Worm (Caenorhabditis elegans) whole organism, late embryonic: ENCODE data around the gene ceh-100.

Source experiments
- Y22D7AL.16 ChIP-seq: sonication (generic microtip); optimal IDR thresholded peaks from 2 replicates; lab custom pipeline; 2016; ENCODE audit warnings: missing genetic modification characterization, missing compliant biosample characterization
- ama-1 ChIP-seq: fragments of 150-350 bp; optimal IDR thresholded peaks from 2 replicates; lab custom pipeline; 2014
- ceh-14 ChIP-seq: sonication (generic microtip); optimal IDR thresholded peaks from 2 replicates; lab custom pipeline; 2016; ENCODE audit warnings: missing genotype, missing genetic modification characterization, missing compliant biosample characterization
- ceh-18 ChIP-seq: sonication (generic microtip); optimal IDR thresholded peaks from 2 replicates; lab custom pipeline; 2016; ENCODE audit warnings: missing genetic modification characterization, missing compliant biosample characterization
- ceh-19 ChIP-seq: fragments of 200-800 bp; sonication (Bioruptor generic); optimal IDR thresholded peaks from 2 replicates; lab custom pipeline; 2018; ENCODE audit warnings: mild to moderate bottlenecking, missing genetic modification characterization, missing compliant biosample characterization
- ceh-31 ChIP-seq: sonication (generic microtip); optimal IDR thresholded peaks from 2 replicates; lab custom pipeline; 2016; ENCODE audit warnings: missing genetic modification characterization, missing compliant biosample characterization
- ceh-45 ChIP-seq: fragments of 200-800 bp; sonication (Bioruptor generic); IDR thresholded peaks from 2 replicates; pipeline ENCODE4 v1.3.6; 2022; ENCODE audit warnings: missing genetic modification reagents, missing genetic modification characterization, missing compliant biosample characterization
- ceh-48 ChIP-seq: sonication (generic microtip); optimal IDR thresholded peaks from 2 replicates; lab custom pipeline; 2016; ENCODE audit warnings: missing genetic modification characterization, inconsistent platforms, missing compliant biosample characterization
- ceh-9 ChIP-seq: sonication (generic microtip); optimal IDR thresholded peaks from 2 replicates; lab custom pipeline; 2016; ENCODE audit warnings: mild to moderate bottlenecking, missing genetic modification characterization, inconsistent platforms, missing compliant biosample characterization
- che-1 ChIP-seq: sonication (generic microtip); optimal IDR thresholded peaks from 2 replicates; lab custom pipeline; 2016; ENCODE audit warnings: mild to moderate bottlenecking, missing genetic modification characterization, missing compliant biosample characterization
- dmd-4 ChIP-seq: sonication (generic microtip); optimal IDR thresholded peaks from 2 replicates; lab custom pipeline; 2016; ENCODE audit warnings: borderline replicate concordance, missing genetic modification characterization, missing compliant biosample characterization
- dve-1 ChIP-seq: sonication (generic microtip); optimal IDR thresholded peaks from 2 replicates; lab custom pipeline; 2017; ENCODE audit warnings: antibody characterized with exemption, mild to moderate bottlenecking, missing genetic modification characterization, missing compliant biosample characterization
- elt-2 ChIP-seq: sonication (generic microtip); optimal IDR thresholded peaks from 2 replicates; lab custom pipeline; 2016; ENCODE audit warnings: missing genetic modification reagents, missing genetic modification characterization, missing compliant biosample characterization
- elt-4 ChIP-seq: sonication (generic microtip); optimal IDR thresholded peaks from 2 replicates; lab custom pipeline; 2016; ENCODE audit warnings: missing genetic modification characterization, missing compliant biosample characterization
- eyg-1 ChIP-seq: sonication (generic microtip); optimal IDR thresholded peaks from 2 replicates; lab custom pipeline; 2016; ENCODE audit warnings: missing genotype, missing genetic modification characterization, missing compliant biosample characterization
- fkh-10 ChIP-seq: fragments of 150-350 bp; optimal IDR thresholded peaks from 2 replicates; lab custom pipeline; 2014; ENCODE audit warnings: missing biosample characterization, missing genetic modification reagents, missing genetic modification characterization
- fkh-6 ChIP-seq: sonication (generic microtip); optimal IDR thresholded peaks from 2 replicates; lab custom pipeline; 2016; ENCODE audit warnings: missing genetic modification characterization, missing compliant biosample characterization
- hlh-6 ChIP-seq: sonication (generic microtip); optimal IDR thresholded peaks from 2 replicates; lab custom pipeline; 2016; ENCODE audit warnings: missing genotype, missing genetic modification characterization, missing compliant biosample characterization
- hlh-8 ChIP-seq: sonication (generic microtip); optimal IDR thresholded peaks from 2 replicates; lab custom pipeline; 2016; ENCODE audit warnings: missing genotype, missing genetic modification characterization, missing compliant biosample characterization
- lim-6 ChIP-seq: sonication (generic microtip); optimal IDR thresholded peaks from 2 replicates; lab custom pipeline; 2016; ENCODE audit warnings: missing genetic modification characterization, missing compliant biosample characterization
- lin-11 ChIP-seq: fragments of 200-800 bp; sonication (Bioruptor generic); optimal IDR thresholded peaks from 2 replicates; lab custom pipeline; 2018; ENCODE audit warnings: mild to moderate bottlenecking, missing genetic modification characterization, missing compliant biosample characterization
- madf-2 ChIP-seq: sonication (generic microtip); optimal IDR thresholded peaks from 2 replicates; lab custom pipeline; 2017; ENCODE audit warnings: missing genetic modification characterization, missing compliant biosample characterization
- nfya-1 ChIP-seq: sonication (generic microtip); optimal IDR thresholded peaks from 2 replicates; lab custom pipeline; 2017; ENCODE audit warnings: missing genetic modification characterization, mild to moderate bottlenecking, missing compliant biosample characterization, antibody characterized with exemption, moderate library complexity
- odd-2 ChIP-seq: sonication (generic microtip); optimal IDR thresholded peaks from 2 replicates; lab custom pipeline; 2017; ENCODE audit warnings: antibody characterized with exemption, mild to moderate bottlenecking, missing genetic modification characterization, missing compliant biosample characterization
- pag-3 ChIP-seq: sonication (generic microtip); optimal IDR thresholded peaks from 2 replicates; lab custom pipeline; 2016; ENCODE audit warnings: missing compliant biosample characterization, missing genetic modification characterization, borderline replicate concordance
- pat-9 ChIP-seq: fragments of 200-800 bp; sonication (Bioruptor generic); optimal IDR thresholded peaks from 2 replicates; lab custom pipeline; 2018; ENCODE audit warnings: mild to moderate bottlenecking, missing genetic modification characterization, moderate library complexity, missing compliant biosample characterization
- pax-1 ChIP-seq: fragments of 150-350 bp; optimal IDR thresholded peaks from 2 replicates; lab custom pipeline; 2014; ENCODE audit warnings: missing biosample characterization, missing genetic modification characterization
- pha-2 ChIP-seq: sonication (generic microtip); optimal IDR thresholded peaks from 2 replicates; lab custom pipeline; 2017; ENCODE audit warnings: mild to moderate bottlenecking, missing genetic modification characterization, missing compliant biosample characterization
- pha-4 ChIP-seq: fragments of 150-350 bp; optimal IDR thresholded peaks from 2 replicates; lab custom pipeline; 2018; ENCODE audit warnings: missing biosample characterization, missing genetic modification reagents, missing genetic modification characterization
- pros-1 ChIP-seq: fragments of 150-350 bp; optimal IDR thresholded peaks from 2 replicates; lab custom pipeline; 2014; ENCODE audit warnings: missing biosample characterization, missing genetic modification reagents, missing genetic modification characterization
- sox-4 ChIP-seq: sonication (generic microtip); optimal IDR thresholded peaks from 2 replicates; lab custom pipeline; 2017; ENCODE audit warnings: mild to moderate bottlenecking, missing genetic modification characterization, inconsistent platforms, missing compliant biosample characterization
- syd-9 ChIP-seq: sonication (generic microtip); optimal IDR thresholded peaks from 2 replicates; lab custom pipeline; 2016; ENCODE audit warnings: mild to moderate bottlenecking, missing genetic modification characterization, moderate library complexity, missing compliant biosample characterization
- tbx-7 ChIP-seq: sonication (generic microtip); optimal IDR thresholded peaks from 2 replicates; lab custom pipeline; 2016; ENCODE audit warnings: missing genotype, missing genetic modification characterization, missing compliant biosample characterization
- unc-86 ChIP-seq: sonication (generic microtip); optimal IDR thresholded peaks from 2 replicates; lab custom pipeline; 2016; ENCODE audit warnings: missing genetic modification characterization, missing compliant biosample characterization
- zip-5 ChIP-seq: sonication (generic microtip); optimal IDR thresholded peaks from 2 replicates; lab custom pipeline; 2016; ENCODE audit warnings: missing genetic modification characterization, missing compliant biosample characterization
- ztf-16 ChIP-seq: sonication (generic microtip); optimal IDR thresholded peaks from 2 replicates; lab custom pipeline; 2017; ENCODE audit warnings: missing genetic modification characterization, missing compliant biosample characterization

ceh-100 gene

DNA sequence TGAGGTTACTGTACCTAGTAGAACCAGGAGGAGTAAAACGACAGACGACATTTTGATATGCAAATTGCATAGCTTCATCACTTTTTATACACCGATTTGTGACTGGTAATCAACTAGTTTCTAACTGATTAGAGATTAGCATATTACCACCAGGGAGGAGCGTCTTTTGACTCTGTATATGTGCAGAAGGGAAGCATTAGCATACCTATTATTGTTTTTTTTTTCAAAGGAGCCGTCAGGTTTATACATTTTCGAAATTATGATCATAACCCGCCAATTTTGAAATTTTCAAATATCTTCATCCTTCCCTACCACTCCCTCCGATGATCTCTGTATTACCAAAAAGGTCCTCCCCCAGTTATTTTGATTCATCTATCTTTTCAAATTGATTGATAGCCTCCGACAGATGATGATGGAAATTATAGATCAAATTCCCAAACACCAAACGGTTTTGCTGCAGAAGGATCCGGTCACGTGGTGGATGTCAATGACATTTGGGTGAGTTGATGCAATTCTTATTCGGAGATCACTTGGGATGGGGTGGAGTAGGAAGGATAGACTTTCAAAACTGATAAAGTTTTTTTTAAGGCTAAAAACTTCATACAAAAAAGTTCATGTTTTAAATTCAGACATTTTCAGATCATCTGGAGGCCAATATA, 18.6 kb upstream of the ceh-100 start, which contains the start of gene nspe-8:
Gene nspe-8, minus strand, starts transcription at position 51 of the 659 bp plus-strand sequence.
- TF ChIP-seq dmd-4 (tag; lab: Kevin White, UChicago): no peak
- TF ChIP-seq syd-9: no peak
- TF ChIP-seq ceh-9 (tag; lab: Kevin White, UChicago): no peak
- no peak for TF ChIP-seq unc-86 (tag; lab: Kevin White, UChicago)
- TF ChIP-seq ceh-48 (tag; lab: Kevin White, UChicago): no peak
- TF ChIP-seq odd-2 (tag; lab: Kevin White, UChicago): no peak
- no peak for TF ChIP-seq fkh-6
- no peak for TF ChIP-seq ceh-18 (tag; lab: Kevin White, UChicago)
- no peak for TF ChIP-seq nfya-1 (tag; lab: Kevin White, UChicago)
- TF ChIP-seq hlh-6: no peak
- no peak for TF ChIP-seq madf-2 (tag; lab: Kevin White, UChicago)
- no peak for TF ChIP-seq fkh-10 (GFP tag; lab: Kevin White, UChicago)
- TF ChIP-seq pat-9 (tag; lab: Kevin White, UChicago): no peak
- TF ChIP-seq elt-2: no peak
- no peak for TF ChIP-seq che-1
- TF ChIP-seq Y22D7AL.16 (tag; lab: Kevin White, UChicago): no peak
- no peak for TF ChIP-seq pha-4 (tag; lab: Kevin White, UChicago)
- no peak for TF ChIP-seq lin-11 (tag; lab: Kevin White, UChicago)
- TF ChIP-seq zip-5 (tag; lab: Kevin White, UChicago): no peak

DNA sequence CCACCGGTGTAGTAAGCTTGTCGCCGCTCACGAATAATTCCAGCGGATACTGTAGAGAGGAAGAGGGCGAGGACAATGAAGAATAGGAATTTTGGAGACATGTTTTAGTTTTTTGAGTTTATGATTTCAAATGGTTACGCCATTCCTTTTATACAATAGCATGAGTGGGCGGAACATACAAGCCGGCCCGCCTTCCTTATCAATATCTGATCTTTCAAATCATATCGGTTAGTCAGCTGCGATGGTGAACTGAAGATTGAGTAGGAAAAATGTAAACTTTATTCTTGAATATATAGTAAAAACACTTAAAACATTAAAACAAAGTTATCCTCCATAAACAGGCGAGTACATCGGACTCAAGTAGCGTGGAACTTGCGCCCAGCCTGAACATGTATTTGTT, 17.3 kb upstream of the ceh-100 start, which contains the start of gene nspe-1:
Gene nspe-1, minus strand, starts transcription at position 101 of the 400 bp plus-strand sequence.
- no peak for TF ChIP-seq fkh-6
- TF ChIP-seq elt-2: no peak
- TF ChIP-seq sox-4: no peak
- TF ChIP-seq pag-3 (tag; lab: Kevin White, UChicago): no peak
- no peak for TF ChIP-seq ceh-19 (GFP tag; lab: Kevin White, UChicago)
- TF ChIP-seq ceh-14 (tag; lab: Kevin White, UChicago): no peak
- no peak for TF ChIP-seq ceh-45
- TF ChIP-seq ztf-16 (tag; lab: Kevin White, UChicago): no peak
- TF ChIP-seq dve-1: no peak
- TF ChIP-seq pax-1 (tag; lab: Kevin White, UChicago): no peak
- TF ChIP-seq tbx-7 (tag; lab: Kevin White, UChicago): no peak
- TF ChIP-seq fkh-10 (GFP tag; lab: Kevin White, UChicago): no peak
- no peak for TF ChIP-seq lim-6 (tag; lab: Kevin White, UChicago)
- TF ChIP-seq eyg-1 (tag; lab: Kevin White, UChicago): no peak
- TF ChIP-seq pat-9 (tag; lab: Kevin White, UChicago): no peak
- TF ChIP-seq ceh-9 (tag; lab: Kevin White, UChicago): no peak
- TF ChIP-seq elt-4 (tag; lab: Kevin White, UChicago): no peak
- TF ChIP-seq pha-2 (tag; lab: Kevin White, UChicago): no peak

DNA sequence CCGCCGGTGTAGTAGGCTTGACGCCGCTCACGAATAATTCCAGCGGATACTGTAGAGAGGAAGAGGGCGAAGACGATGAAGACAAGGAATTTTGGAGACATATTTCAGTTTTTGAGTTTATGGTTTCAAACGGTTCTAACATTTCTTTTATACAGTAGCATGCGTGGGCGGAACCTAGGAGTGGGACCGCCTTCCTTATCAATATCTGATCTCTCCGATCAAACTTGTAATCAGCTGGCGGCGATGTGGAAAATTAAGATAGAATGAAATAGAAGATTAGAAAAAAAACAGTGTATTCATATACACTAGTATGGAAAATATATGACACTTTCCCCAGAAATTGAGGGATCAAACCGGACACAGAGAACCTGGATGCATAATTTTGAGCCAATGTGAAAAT, 15.8 kb upstream of the ceh-100 start, which contains the start of gene nspe-2:
Gene nspe-2, minus strand, starts transcription at position 101 of the 400 bp plus-strand sequence.
- no peak for TF ChIP-seq ceh-19 (GFP tag; lab: Kevin White, UChicago)
- no peak for TF ChIP-seq pha-4 (tag; lab: Kevin White, UChicago)
- no peak for TF ChIP-seq pros-1 (tag; lab: Kevin White, UChicago)
- TF ChIP-seq hlh-8: no peak
- no peak for TF ChIP-seq pag-3 (tag; lab: Kevin White, UChicago)
- no peak for TF ChIP-seq ceh-31 (tag; lab: Kevin White, UChicago)
- TF ChIP-seq ceh-45: no peak
- TF ChIP-seq sox-4: no peak
- TF ChIP-seq odd-2 (tag; lab: Kevin White, UChicago): no peak
- TF ChIP-seq fkh-6: no peak
- no peak for TF ChIP-seq ama-1 (lab: Kevin White, UChicago)
- no peak for TF ChIP-seq pat-9 (tag; lab: Kevin White, UChicago)
- TF ChIP-seq, all 69 proteins: peak for 0
